Worm (Caenorhabditis elegans): ENCODE results near the gene ddl-2.

Gene ddl-2

ce11 chrII:13494175-13494650 is 53.2 kb downstream of the ddl-2 start, which contains the start of gene ndua-7:
ndua-7 (minus strand) TSS chrII:13494600.
- TF ChIP-seq W03F9.2 (tag; optimal IDR thresholded peaks at IDR 0.05) (no peak), dao-5 (tag; optimal IDR thresholded peaks at IDR 0.05) (no peak), him-1 (tag; optimal IDR thresholded peaks at IDR 0.05) (no peak)

- TF ChIP-seq W03F9.2 (tag; optimal IDR thresholded peaks at IDR 0.05) (no peak), him-1 (tag; optimal IDR thresholded peaks at IDR 0.05) (no peak), dao-5 (tag; optimal IDR thresholded peaks at IDR 0.05) (no peak)
Observed at ce11 chrII:13492948-13493347, 54.5 kb downstream of the ddl-2 start, which contains the start of gene F45H10.2. F45H10.2 (minus strand) TSS chrII:13493048.

Measured in whole organism, L4/young adult.